Worm (Caenorhabditis elegans) whole organism, L3 larva: ENCODE results near the gene Y34B4A.2.

Experiments
- ama-1 ChIP-seq: fragments of 150-350 bp; optimal IDR thresholded peaks from 2 replicates; lab custom pipeline; 2018
- daf-12 ChIP-seq: fragments of 150-350 bp; optimal IDR thresholded peaks from 2 replicates; lab custom pipeline; 2014; ENCODE audit warnings: missing biosample characterization, missing genetic modification reagents, missing genetic modification characterization
- fkh-10 ChIP-seq: sonication (generic microtip); optimal IDR thresholded peaks from 2 replicates; lab custom pipeline; 2017; ENCODE audit warnings: missing biosample characterization, missing genetic modification reagents, missing genetic modification characterization
- unc-62 ChIP-seq: fragments of 150-350 bp; sonication (generic microtip); optimal IDR thresholded peaks from 4 replicates; lab custom pipeline; 2014; ENCODE audit warnings: missing biosample characterization, missing genetic modification reagents, missing genetic modification characterization

ce11 chrX:5278249-5278648 lies 1.0 kb upstream of the Y34B4A.2 start:
- no peak for TF ChIP-seq unc-62
- TF ChIP-seq ama-1 (lab: Kevin White, UChicago), result no peak
- no peak for TF ChIP-seq daf-12 (tag; lab: Kevin White, UChicago)
- no peak for TF ChIP-seq fkh-10 (GFP tag; lab: Kevin White, UChicago)
